Worm (Caenorhabditis elegans) whole organism, L1 larva: ENCODE data around the gene gex-2.

Experiments
- C16A3.4 ChIP-seq: fragments of 150-350 bp; optimal IDR thresholded peaks from 2 replicates; lab custom pipeline; 2014; ENCODE audit warnings: missing biosample characterization, missing genetic modification characterization
- C34B4.2 ChIP-seq: sonication (generic microtip); optimal IDR thresholded peaks from 2 replicates; lab custom pipeline; 2017; ENCODE audit warnings: mild to moderate bottlenecking, missing genetic modification characterization, missing compliant biosample characterization
- alr-1 ChIP-seq: fragments of 200-800 bp; sonication (Bioruptor generic); optimal IDR thresholded peaks from 2 replicates; lab custom pipeline; 2018; ENCODE audit warnings: borderline replicate concordance, mild to moderate bottlenecking, missing genetic modification characterization, missing compliant biosample characterization
- ama-1 ChIP-seq: fragments of 150-350 bp; optimal IDR thresholded peaks from 2 replicates; lab custom pipeline; 2014
- ceh-82 ChIP-seq, 3 experiments: fragments of 150-350 bp in 1 of 3; sonication (generic microtip) in 2 of 3; optimal IDR thresholded peaks; 2 replicates each; lab custom pipeline; 2014 to 2017; ENCODE audit warnings: missing biosample characterization in 3 of 3, missing genetic modification characterization in 3 of 3
- ceh-90 ChIP-seq: sonication (generic microtip); optimal IDR thresholded peaks from 2 replicates; lab custom pipeline; 2016; ENCODE audit warnings: missing genetic modification characterization, missing compliant biosample characterization
- ces-1 ChIP-seq: fragments of 150-350 bp; optimal IDR thresholded peaks from 2 replicates; lab custom pipeline; 2014; ENCODE audit warnings: missing biosample characterization, missing genetic modification reagents, missing genetic modification characterization
- dsc-1 ChIP-seq: sonication (generic microtip); optimal IDR thresholded peaks from 2 replicates; lab custom pipeline; 2016; ENCODE audit warnings: mild to moderate bottlenecking, missing genetic modification characterization, missing compliant biosample characterization
- efl-1 ChIP-seq, 4 experiments: fragments of 150-350 bp; optimal IDR thresholded peaks in 3 of 4; peaks in 1 of 4; 1 replicate in 1 of 4; 2 replicates in 3 of 4; lab custom pipeline; 2014; ENCODE audit warnings: missing biosample characterization in 2 of 4, missing genetic modification characterization in 2 of 4, missing genetic modification reagents in 2 of 4
- egl-27 ChIP-seq, 2 experiments: fragments of 150-350 bp in 1 of 2; sonication (generic microtip); optimal IDR thresholded peaks; 3 replicates each; lab custom pipeline; 2017 to 2018; ENCODE audit warnings: missing biosample characterization in 2 of 2, missing genetic modification characterization in 2 of 2, missing genetic modification reagents in 2 of 2
- elt-2 ChIP-seq: sonication (generic microtip); optimal IDR thresholded peaks from 2 replicates; lab custom pipeline; 2016; ENCODE audit warnings: missing genetic modification characterization, mild to moderate bottlenecking, inconsistent platforms, missing compliant biosample characterization, missing genetic modification reagents
- fkh-8 ChIP-seq: sonication (generic microtip); optimal IDR thresholded peaks from 2 replicates; lab custom pipeline; 2016; ENCODE audit warnings: mild to moderate bottlenecking, missing genetic modification characterization, missing compliant biosample characterization
- fos-1 ChIP-seq: fragments of 150-350 bp; optimal IDR thresholded peaks from 2 replicates; lab custom pipeline; 2014; ENCODE audit warnings: missing biosample characterization, missing genetic modification characterization
- hlh-4 ChIP-seq: sonication (generic microtip); optimal IDR thresholded peaks from 2 replicates; lab custom pipeline; 2016; ENCODE audit warnings: mild to moderate bottlenecking, missing genetic modification characterization, missing compliant biosample characterization
- hpl-2 ChIP-seq: fragments of 150-350 bp; optimal IDR thresholded peaks from 2 replicates; lab custom pipeline; 2014; ENCODE audit warnings: missing biosample characterization, missing genetic modification reagents, missing genetic modification characterization
- lin-13 ChIP-seq: fragments of 150-350 bp; optimal IDR thresholded peaks from 2 replicates; lab custom pipeline; 2014; ENCODE audit warnings: missing biosample characterization, missing genetic modification reagents, missing genetic modification characterization
- lin-14 ChIP-seq: fragments of 200-800 bp; sonication (Bioruptor generic); optimal IDR thresholded peaks from 2 replicates; lab custom pipeline; 2018; ENCODE audit warnings: mild to moderate bottlenecking, missing genetic modification characterization, moderate library complexity, missing compliant biosample characterization
- mab-9 ChIP-seq: fragments of 200-800 bp; sonication (Bioruptor generic); IDR thresholded peaks from 2 replicates; pipeline ENCODE4 v1.3.6; 2022; ENCODE audit warnings: missing genetic modification reagents, missing genetic modification characterization, missing compliant biosample characterization
- mef-2 ChIP-seq: fragments of 150-350 bp; optimal IDR thresholded peaks from 2 replicates; lab custom pipeline; 2014; ENCODE audit warnings: missing biosample characterization, missing genetic modification characterization
- nhr-11 ChIP-seq: fragments of 150-350 bp; optimal IDR thresholded peaks from 2 replicates; lab custom pipeline; 2014; ENCODE audit warnings: missing biosample characterization, missing genetic modification characterization
- nhr-77 ChIP-seq: fragments of 150-350 bp; optimal IDR thresholded peaks from 2 replicates; lab custom pipeline; 2014; ENCODE audit warnings: missing biosample characterization, missing genetic modification characterization
- nhr-84 ChIP-seq: sonication (generic microtip); optimal IDR thresholded peaks from 2 replicates; lab custom pipeline; 2017; ENCODE audit warnings: missing biosample characterization, missing genetic modification characterization
- nhr-85 ChIP-seq: sonication (generic microtip); peaks from one replicate; lab custom pipeline; 2016; ENCODE audit warnings: missing genetic modification characterization, inconsistent platforms, missing compliant biosample characterization
- nhr-90 ChIP-seq: sonication (generic microtip); optimal IDR thresholded peaks from 2 replicates; lab custom pipeline; 2016; ENCODE audit warnings: mild to moderate bottlenecking, missing genetic modification characterization, missing compliant biosample characterization; ENCODE audit not compliant: poor library complexity
- pax-3 ChIP-seq: fragments of 200-800 bp; sonication (Bioruptor generic); optimal IDR thresholded peaks from 2 replicates; lab custom pipeline; 2018; ENCODE audit warnings: mild to moderate bottlenecking, missing genetic modification characterization, moderate library complexity, missing compliant biosample characterization
- pqm-1 ChIP-seq: sonication (generic microtip); optimal IDR thresholded peaks from 3 replicates; lab custom pipeline; 2017; ENCODE audit warnings: missing biosample characterization, missing genetic modification characterization
- rnt-1 ChIP-seq: sonication (generic microtip); optimal IDR thresholded peaks from 2 replicates; lab custom pipeline; 2016; ENCODE audit warnings: mild to moderate bottlenecking, missing genetic modification characterization, moderate library complexity, missing compliant biosample characterization
- snpc-4 ChIP-seq: fragments of 150-350 bp; optimal IDR thresholded peaks from 2 replicates; lab custom pipeline; 2014; ENCODE audit warnings: missing biosample characterization, missing genetic modification characterization
- snu-23 ChIP-seq: sonication (generic microtip); optimal IDR thresholded peaks from 2 replicates; lab custom pipeline; 2016; ENCODE audit warnings: missing genetic modification characterization, missing compliant biosample characterization
- sox-4 ChIP-seq: sonication (generic microtip); optimal IDR thresholded peaks from 2 replicates; lab custom pipeline; 2016; ENCODE audit warnings: missing genetic modification characterization, missing compliant biosample characterization
- tlp-1 ChIP-seq: fragments of 150-350 bp; optimal IDR thresholded peaks from 2 replicates; lab custom pipeline; 2014; ENCODE audit warnings: missing biosample characterization, missing genetic modification characterization
- vab-15 ChIP-seq: sonication (generic microtip); optimal IDR thresholded peaks from 2 replicates; lab custom pipeline; 2017; ENCODE audit warnings: missing genotype, mild to moderate bottlenecking, missing genetic modification characterization, missing compliant biosample characterization
- ztf-4 ChIP-seq: fragments of 150-350 bp; optimal IDR thresholded peaks from 2 replicates; lab custom pipeline; 2014; ENCODE audit warnings: missing biosample characterization, missing genetic modification characterization

gex-2 gene

ce11 chrIV:580512-580911, 7.9 kb downstream of the gex-2 start:
- TF ChIP-seq alr-1 (tag; lab: Kevin White, UChicago) = no peak
- TF ChIP-seq mab-9 (GFP tag; lab: Robert Waterston, UW) = no peak
- no peak for TF ChIP-seq snpc-4 (tag; lab: Kevin White, UChicago)
- TF ChIP-seq ceh-82 (tag; optimal IDR thresholded peaks at IDR 0.05; lab: Kevin White, UChicago) = no peak
- TF ChIP-seq elt-2 (tag; lab: Kevin White, UChicago) = no peak
- TF ChIP-seq sox-4 (tag; lab: Kevin White, UChicago) = no peak
- TF ChIP-seq nhr-77 = no peak
- TF ChIP-seq dsc-1 (tag; lab: Kevin White, UChicago) = no peak
- TF ChIP-seq ztf-4 = no peak
- TF ChIP-seq nhr-84 (tag; lab: Kevin White, UChicago) = no peak
- no peak for TF ChIP-seq nhr-90 (tag; lab: Kevin White, UChicago)
- TF ChIP-seq mef-2 (tag; lab: Kevin White, UChicago) = no peak
- TF ChIP-seq snu-23 = no peak
- TF ChIP-seq ama-1 (lab: Kevin White, UChicago) = no peak
- TF ChIP-seq rnt-1 (tag; lab: Kevin White, UChicago) = no peak
- TF ChIP-seq nhr-85 (tag; lab: Kevin White, UChicago) = no peak
- TF ChIP-seq C34B4.2 (tag; lab: Kevin White, UChicago) = no peak

DNA sequence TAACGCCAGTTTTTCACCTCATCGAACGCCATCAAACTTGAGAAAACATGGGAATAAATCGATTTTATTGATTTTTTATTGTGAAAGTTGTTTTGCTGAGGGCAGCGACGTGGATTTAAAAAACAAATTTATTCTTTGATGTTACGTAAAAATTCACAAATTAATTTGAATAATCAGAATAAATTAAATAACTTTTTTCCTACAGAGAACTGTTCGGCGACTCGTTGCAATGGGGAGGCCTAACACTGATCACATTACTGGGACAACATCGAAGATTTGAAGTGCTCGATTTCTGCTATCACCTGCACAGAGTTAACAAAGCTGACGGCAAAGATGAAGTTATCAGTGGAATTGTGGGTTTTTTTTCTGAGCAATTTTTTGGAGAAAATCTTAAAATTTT, 9.6 kb downstream of the gex-2 start, which contains the start of gene F56A11.6:
F56A11.6 (minus strand) TSS at position 101 of the 400 bp plus-strand sequence.
- TF ChIP-seq efl-1 (optimal IDR thresholded peaks at IDR 0.05; lab: Kevin White, UChicago) (no peak), efl-1 (GFP tag; optimal IDR thresholded peaks at IDR 0.05 in 1 of 2; lab: Kevin White, UChicago) (peak in 1 of 2 experiments; percentile 3), snpc-4 (tag; lab: Kevin White, UChicago) (no peak)

DNA sequence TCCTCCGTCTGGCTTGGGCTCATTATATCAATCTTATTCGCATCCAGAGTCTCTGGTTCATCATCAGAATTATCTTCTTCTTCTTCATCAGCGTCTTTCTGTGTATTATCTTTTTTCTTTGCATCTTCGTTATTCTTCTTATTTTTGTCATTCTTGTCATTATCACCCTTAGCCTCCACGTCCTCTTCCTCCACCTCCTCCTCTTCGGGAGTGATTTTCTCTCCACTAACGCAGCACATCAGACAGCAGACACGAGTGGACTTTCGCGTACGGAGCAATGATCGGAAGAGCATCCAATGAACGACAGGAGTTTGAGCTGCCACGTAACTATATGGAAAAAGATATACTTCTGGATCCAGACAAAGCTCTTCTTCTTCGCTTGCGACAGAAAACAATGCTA, 11.5 kb downstream of the gex-2 start:
- TF ChIP-seq nhr-11 (tag; lab: Kevin White, UChicago) = no peak
- TF ChIP-seq fos-1 (tag; lab: Kevin White, UChicago) = no peak
- TF ChIP-seq lin-13 (GFP tag; lab: Kevin White, UChicago) = no peak
- no peak for TF ChIP-seq tlp-1 (tag; lab: Kevin White, UChicago)
- no peak for TF ChIP-seq nhr-90 (tag; lab: Kevin White, UChicago)
- TF ChIP-seq efl-1 (optimal IDR thresholded peaks at IDR 0.05; lab: Kevin White, UChicago) = no peak
- TF ChIP-seq efl-1 (GFP tag; optimal IDR thresholded peaks at IDR 0.05 in 1 of 2; lab: Kevin White, UChicago) = peak in 1 of 2 experiments; percentile 56
- TF ChIP-seq C34B4.2 (tag; lab: Kevin White, UChicago) = no peak

DNA sequence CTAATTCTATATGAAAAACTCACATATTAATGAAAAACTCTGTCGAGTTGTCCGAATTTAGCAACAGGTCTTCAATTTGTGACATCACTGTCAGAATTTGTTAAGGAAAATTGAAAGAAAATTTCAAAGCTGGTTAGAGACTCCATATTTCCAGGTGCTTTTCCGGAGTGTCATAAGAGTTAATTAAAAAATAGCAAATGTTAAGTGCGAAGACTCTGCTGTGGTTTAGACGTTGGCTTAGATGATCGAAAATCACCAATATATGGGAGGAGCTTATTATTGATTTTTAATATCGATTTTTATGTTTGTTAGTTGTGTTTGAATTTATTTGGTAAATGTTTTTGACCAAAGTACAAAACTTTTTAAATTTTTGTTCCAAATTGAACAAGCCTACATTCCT, 15.2 kb downstream of the gex-2 start, which contains the start of gene C18H7.12:
C18H7.12 (minus strand) TSS at position 101 of the 400 bp plus-strand sequence.
- no peak for TF ChIP-seq C16A3.4 (tag; lab: Kevin White, UChicago)
- TF ChIP-seq lin-13 (GFP tag; lab: Kevin White, UChicago) = no peak
- no peak for TF ChIP-seq ama-1 (lab: Kevin White, UChicago)
- TF ChIP-seq ztf-4 = no peak
- no peak for TF ChIP-seq rnt-1 (tag; lab: Kevin White, UChicago)
- TF ChIP-seq ceh-90 (tag; lab: Kevin White, UChicago) = no peak
- TF ChIP-seq ces-1 (GFP tag; lab: Kevin White, UChicago) = no peak
- no peak for TF ChIP-seq hpl-2 (GFP tag; lab: Kevin White, UChicago)
- no peak for TF ChIP-seq lin-14 (GFP tag; lab: Kevin White, UChicago)
- TF ChIP-seq pax-3 (tag; lab: Kevin White, UChicago) = no peak
- no peak for TF ChIP-seq vab-15

DNA sequence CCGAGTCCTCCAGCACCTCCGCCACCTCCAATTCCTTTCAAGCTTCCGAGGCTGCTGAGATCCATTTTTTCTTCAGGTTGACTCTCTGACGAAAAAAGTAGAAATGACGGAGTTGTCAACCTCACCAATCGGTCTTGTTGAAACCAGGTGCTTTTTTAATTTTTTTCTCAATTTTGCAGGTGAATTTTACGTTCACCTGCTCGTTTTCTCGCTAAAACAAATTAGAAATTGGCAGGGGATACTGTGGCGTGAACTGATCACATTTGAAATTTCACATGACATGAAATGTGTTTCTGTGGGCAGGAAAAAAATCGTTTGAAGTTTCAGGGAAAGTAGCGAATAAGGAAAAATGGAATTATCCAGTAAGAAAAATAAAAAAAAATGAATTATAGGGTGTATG, 19.8 kb downstream of the gex-2 start, which contains the start of gene C18H7.6:
C18H7.6 (minus strand) TSS at position 104 of the 400 bp plus-strand sequence.
- no peak for TF ChIP-seq pqm-1 (tag; lab: Kevin White, UChicago)
- peak; percentile 97 for TF ChIP-seq hlh-4 (tag; lab: Kevin White, UChicago)
- TF ChIP-seq ztf-4 = no peak
- no peak for TF ChIP-seq fos-1 (tag; lab: Kevin White, UChicago)
- peak; percentile 2 for TF ChIP-seq fkh-8
- no peak for TF ChIP-seq egl-27 (tag; optimal IDR thresholded peaks at IDR 0.05; lab: Kevin White, UChicago)
- TF ChIP-seq, all 84 proteins: peak for 2
